Worm (Caenorhabditis elegans): Measurements from ENCODE around the gene R74.8.
A peak's percentile ranks its signal among the peaks of the same experiment; 100 is the strongest.

DNA sequence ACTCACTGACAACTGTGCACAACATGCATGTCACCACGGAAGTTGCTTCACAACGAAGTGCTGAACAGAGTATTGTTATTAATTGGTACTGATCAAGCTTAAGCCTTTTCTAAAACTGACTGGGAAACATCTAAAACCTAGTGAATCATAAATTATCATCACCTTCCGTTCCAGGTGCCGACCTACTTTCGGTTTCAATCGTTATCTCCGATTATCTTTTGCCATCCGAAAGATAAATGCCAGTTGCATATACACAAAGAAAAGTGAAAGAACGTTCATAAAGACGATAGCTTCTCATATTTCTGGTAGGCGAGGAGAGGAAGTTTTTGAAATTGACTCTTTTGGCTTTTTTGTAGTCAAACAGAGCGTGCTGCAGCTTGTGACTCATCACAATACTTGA is 16.5 kb upstream of the R74.8 start:
- TF ChIP-seq T22C8.4 (GFP tag; IDR thresholded peaks at IDR 0.05) (no peak), cog-1 (tag; optimal IDR thresholded peaks at IDR 0.05) (no peak), ztf-23 (GFP tag; IDR thresholded peaks at IDR 0.05) (no peak), ref-1 (GFP tag; conservative IDR thresholded peaks at IDR 0.05) (no peak), tab-1 (GFP tag; IDR thresholded peaks at IDR 0.05) (no peak), ztf-29 (GFP tag; IDR thresholded peaks at IDR 0.05) (0 out of 2 replicates have a peak, but pooled peaks have one; percentile 37), med-1 (GFP tag; optimal IDR thresholded peaks at IDR 0.05; ENCODE audit: insufficient read depth) (no peak), flt-1 (GFP tag; IDR thresholded peaks at IDR 0.05) (no peak), klf-2 (GFP tag; conservative IDR thresholded peaks at IDR 0.05) (no peak)
